Fruit fly (Drosophila melanogaster): ENCODE data around the gene CG34302.

The CG34302 gene

dm6 chr3R:9867911-9868537, 44.4 kb upstream of the CG34302 start, which contains the start of gene Teh1 (continued):
- TF ChIP-seq CG4360 (GFP tag; IDR thresholded peaks at IDR 0.05) (0 out of 2 replicates have a peak, but pooled peaks have one; percentile 24), zfh1 (GFP tag; IDR thresholded peaks at IDR 0.05) (no peak), Deaf1 (tag; optimal IDR thresholded peaks at IDR 0.05) (peak; percentile 70), Adf1 (GFP tag; IDR thresholded peaks at IDR 0.05) (peak; percentile 95), grn (GFP tag; optimal IDR thresholded peaks at IDR 0.05) (no peak), E2f1 (GFP tag; IDR thresholded peaks at IDR 0.05) (0 out of 2 replicates have a peak, but pooled peaks have one; percentile 7)

DNA sequence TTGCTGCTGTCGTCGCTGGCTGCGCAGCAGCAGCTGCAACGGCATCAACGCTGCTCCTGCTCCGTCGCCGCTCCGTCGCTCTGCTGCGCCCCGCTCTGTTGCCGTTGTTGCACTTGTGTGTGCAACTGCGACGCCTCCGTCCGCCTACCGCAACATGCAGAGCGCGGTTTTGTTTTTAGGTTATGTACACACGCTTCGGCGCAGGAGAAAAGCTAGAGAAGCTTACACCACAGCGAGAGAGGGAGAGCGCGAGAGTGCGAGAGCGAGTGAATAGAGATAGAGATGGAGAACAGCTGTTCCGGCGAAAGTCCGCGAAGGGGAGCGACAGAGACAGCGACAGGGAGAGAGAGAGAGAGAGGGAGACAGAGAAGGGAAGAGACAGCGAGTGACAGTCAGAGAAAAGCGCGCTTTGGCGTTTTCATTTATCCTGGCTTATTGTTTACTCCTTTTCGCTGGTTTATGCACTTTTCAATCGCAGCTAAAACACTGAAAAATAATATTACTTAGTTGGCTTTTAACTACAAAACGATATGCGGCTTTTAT, 42.3 kb upstream of the CG34302 start:
- no peak for TF ChIP-seq Vsx1 (GFP tag; optimal IDR thresholded peaks at IDR 0.05)
- TF ChIP-seq CG1602 (GFP tag; optimal IDR thresholded peaks at IDR 0.05) = no peak
- TF ChIP-seq bigmax (GFP tag; optimal IDR thresholded peaks at IDR 0.05) = peak; percentile 90
- TF ChIP-seq Adf1 (GFP tag; IDR thresholded peaks at IDR 0.05) = peak; percentile 45
- TF ChIP-seq CG34376 (GFP tag; optimal IDR thresholded peaks at IDR 0.05) = no peak
- TF ChIP-seq Trl (optimal IDR thresholded peaks at IDR 0.05) = peak; percentile 71 to 86
- TF ChIP-seq Trl (GFP tag; optimal IDR thresholded peaks at IDR 0.05) = no peak
- peak; percentile 19 for TF ChIP-seq Ets65A (GFP tag)
- no peak for TF ChIP-seq CG7839 (tag; optimal IDR thresholded peaks at IDR 0.05)
- TF ChIP-seq ewg (GFP tag; optimal IDR thresholded peaks at IDR 0.05) = peak; percentile 94
- peak; percentile 39 for TF ChIP-seq CG11504 (tag; optimal IDR thresholded peaks at IDR 0.05)
- TF ChIP-seq vvl (GFP tag; IDR thresholded peaks at IDR 0.05) = no peak
- TF ChIP-seq HmgZ (tag; optimal IDR thresholded peaks at IDR 0.05) = no peak
- TF ChIP-seq hth (optimal IDR thresholded peaks at IDR 0.05) = no peak
- no peak for TF ChIP-seq Oaz (GFP tag; IDR thresholded peaks at IDR 0.05)
- no peak for TF ChIP-seq fd3F (GFP tag; optimal IDR thresholded peaks at IDR 0.05)
- peak; percentile 85 for TF ChIP-seq sens (GFP tag)
- 0 out of 4 replicates have a peak, but pooled peaks have one; percentile 52 for TF ChIP-seq chinmo (GFP tag; IDR thresholded peaks at IDR 0.05; ENCODE audit: partially characterized antibody)
- TF ChIP-seq ERR (GFP tag; optimal IDR thresholded peaks at IDR 0.05) = no peak
- no peak for TF ChIP-seq CrebB (tag; optimal IDR thresholded peaks at IDR 0.05)
- TF ChIP-seq CG3726 (GFP tag; IDR thresholded peaks at IDR 0.05) = no peak
- TF ChIP-seq ac (GFP tag; optimal IDR thresholded peaks at IDR 0.05) = no peak
- no peak for TF ChIP-seq Opbp (GFP tag; IDR thresholded peaks at IDR 0.05; ENCODE audit: partially characterized antibody)
- peak in 1 of 2 experiments; percentile 72 for TF ChIP-seq crp (GFP tag; optimal IDR thresholded peaks at IDR 0.05)
- TF ChIP-seq danr (GFP tag; IDR thresholded peaks at IDR 0.05) = no peak
- peak; percentile 18 for TF ChIP-seq yki (optimal IDR thresholded peaks at IDR 0.05)
- TF ChIP-seq unc-4 (GFP tag; IDR thresholded peaks at IDR 0.05; ENCODE audit: partially characterized antibody) = 0 out of 2 replicates have a peak, but pooled peaks have one; percentile 26
- TF ChIP-seq CG11723 (GFP tag; optimal IDR thresholded peaks at IDR 0.05) = no peak
- TF ChIP-seq CG1832 (GFP tag; optimal IDR thresholded peaks at IDR 0.05) = peak; percentile 72
- TF ChIP-seq CG16815 (GFP tag; optimal IDR thresholded peaks at IDR 0.05) = no peak
- TF ChIP-seq Antp (GFP tag; optimal IDR thresholded peaks at IDR 0.05) = no peak
- TF ChIP-seq CG8478 (optimal IDR thresholded peaks at IDR 0.05) = peak; percentile 41
- TF ChIP-seq da (GFP tag; optimal IDR thresholded peaks at IDR 0.05) = no peak

- no peak for TF ChIP-seq CG18476 (GFP tag; optimal IDR thresholded peaks at IDR 0.05)
- peak; percentile 31 for TF ChIP-seq Blimp-1 (GFP tag; optimal IDR thresholded peaks at IDR 0.05)
- peak; percentile 21 for TF ChIP-seq gem (tag; optimal IDR thresholded peaks at IDR 0.05)
- TF ChIP-seq CG12769 (tag; optimal IDR thresholded peaks at IDR 0.05) = no peak
- no peak for TF ChIP-seq hth (optimal IDR thresholded peaks at IDR 0.05)
- peak; percentile 62 for TF ChIP-seq sens (GFP tag)
- TF ChIP-seq fd102C (GFP tag; optimal IDR thresholded peaks at IDR 0.05) = no peak
- peak; percentile 41 for TF ChIP-seq Fer1 (GFP tag; optimal IDR thresholded peaks at IDR 0.05)
- 0 out of 3 replicates have a peak, but pooled peaks have one; percentile 8 for TF ChIP-seq row (GFP tag; IDR thresholded peaks at IDR 0.05)
- peak; percentile 48 for TF ChIP-seq CG11504 (tag; optimal IDR thresholded peaks at IDR 0.05)
- TF ChIP-seq trh (GFP tag; optimal IDR thresholded peaks at IDR 0.05) = no peak
- TF ChIP-seq CG7839 (tag; optimal IDR thresholded peaks at IDR 0.05) = no peak
- TF ChIP-seq CG13894 (tag; optimal IDR thresholded peaks at IDR 0.05) = no peak
- no peak for TF ChIP-seq CG8388 (GFP tag; optimal IDR thresholded peaks at IDR 0.05)
- peak; percentile 26 for TF ChIP-seq CG3281 (GFP tag; optimal IDR thresholded peaks at IDR 0.05)
These were observed 36.9 kb upstream of the CG34302 start for dm6 chr3R:9860561-9860960.

Data from whole organism, embryonic.